Fruit fly (Drosophila melanogaster) whole organism, embryonic: ENCODE results near the gene Swip-1.

Experiments
- Ada2b ChIP-seq: fragments of 200-800 bp; sonication (Bioruptor generic); IDR thresholded peaks from 2 replicates; pipeline ENCODE4 v1.3.6; 2022; ENCODE audit warnings: missing biosample characterization, missing genetic modification characterization
- Bgb ChIP-seq: fragments of 200-800 bp; sonication (Bioruptor generic); IDR thresholded peaks from 2 replicates; pipeline ENCODE4 v1.3.6; 2022; ENCODE audit warnings: missing biosample characterization, missing genetic modification characterization; ENCODE audit not compliant: partially characterized antibody
- Blimp-1 ChIP-seq: fragments of 200-800 bp; sonication (Bioruptor generic); optimal IDR thresholded peaks from 3 replicates; lab custom pipeline; 2018; ENCODE audit warnings: missing biosample characterization, missing genetic modification characterization, mild to moderate bottlenecking, moderate library complexity, missing genetic modification reagents
- CG10147 ChIP-seq: fragments of 200-800 bp; sonication (Bioruptor generic); optimal IDR thresholded peaks from 2 replicates; lab custom pipeline; 2019; ENCODE audit warnings: missing biosample characterization, mild to moderate bottlenecking, missing genetic modification characterization, moderate library complexity
- CG10979 ChIP-seq: fragments of 200-800 bp; sonication (Bioruptor generic); optimal IDR thresholded peaks from 2 replicates; lab custom pipeline; 2018; ENCODE audit warnings: missing biosample characterization, mild to moderate bottlenecking, missing genetic modification characterization, moderate library complexity
- CG11085 ChIP-seq: fragments of 200-800 bp; sonication (Bioruptor generic); IDR thresholded peaks from 2 replicates; pipeline ENCODE4 v1.3.6; 2022; ENCODE audit warnings: missing biosample characterization, missing genetic modification characterization
- CG11695 ChIP-seq: fragments of 200-800 bp; sonication (Bioruptor generic); IDR thresholded peaks from 3 replicates; pipeline ENCODE4 v1.3.6; 2022; ENCODE audit warnings: missing biosample characterization, missing genetic modification characterization
- CG12236 ChIP-seq: fragments of 200-800 bp; sonication (Bioruptor generic); optimal IDR thresholded peaks from 2 replicates; lab custom pipeline; 2016; ENCODE audit warnings: missing biosample characterization, missing genetic modification characterization
- CG1647 ChIP-seq: fragments of 200-800 bp; sonication (Bioruptor generic); optimal IDR thresholded peaks from 3 replicates; lab custom pipeline; 2016; ENCODE audit warnings: missing biosample characterization, missing genetic modification characterization
- CG17186 ChIP-seq: fragments of 200-800 bp; sonication (Bioruptor generic); optimal IDR thresholded peaks from 3 replicates; lab custom pipeline; 2017; ENCODE audit warnings: missing biosample characterization, missing genetic modification reagents, missing genetic modification characterization
- CG17385 ChIP-seq: fragments of 200-800 bp; sonication (Bioruptor generic); optimal IDR thresholded peaks from 3 replicates; lab custom pipeline; 2018; ENCODE audit warnings: missing biosample characterization, mild to moderate bottlenecking, missing genetic modification characterization
- CG1832 ChIP-seq: fragments of 200-800 bp; sonication (Bioruptor generic); optimal IDR thresholded peaks from 2 replicates; lab custom pipeline; 2017; ENCODE audit warnings: missing biosample characterization, mild to moderate bottlenecking, missing genetic modification characterization, inconsistent platforms
- CG2202 ChIP-seq: fragments of 200-800 bp; sonication (Bioruptor generic); optimal IDR thresholded peaks from 2 replicates; lab custom pipeline; 2018; ENCODE audit warnings: missing biosample characterization, mild to moderate bottlenecking, missing genetic modification characterization
- CG30403 ChIP-seq: fragments of 200-800 bp; sonication (Bioruptor generic); optimal IDR thresholded peaks from 3 replicates; lab custom pipeline; 2016; ENCODE audit warnings: missing biosample characterization, missing genetic modification characterization
- CG43689 ChIP-seq: fragments of 200-800 bp; sonication (Bioruptor generic); IDR thresholded peaks from 2 replicates; pipeline ENCODE4 v1.3.6; 2022; ENCODE audit warnings: missing biosample characterization, missing genetic modification characterization
- CG6272 ChIP-seq: fragments of 200-800 bp; sonication (Bioruptor generic); IDR thresholded peaks from 2 replicates; pipeline ENCODE4 v1.3.6; 2022; ENCODE audit warnings: missing biosample characterization, missing genetic modification characterization
- CG7987 ChIP-seq: fragments of 200-800 bp; sonication (Bioruptor generic); optimal IDR thresholded peaks from 2 replicates; lab custom pipeline; 2018; ENCODE audit warnings: missing biosample characterization, mild to moderate bottlenecking, missing genetic modification characterization, moderate library complexity
- CG8944 ChIP-seq: fragments of 200-800 bp; sonication (Bioruptor generic); optimal IDR thresholded peaks from 3 replicates; lab custom pipeline; 2016; ENCODE audit warnings: missing biosample characterization, missing genetic modification characterization
- CG9215 ChIP-seq: fragments of 200-800 bp; sonication (Bioruptor generic); IDR thresholded peaks from 2 replicates; pipeline ENCODE4 v1.3.6; 2022; ENCODE audit warnings: missing biosample characterization, missing genetic modification characterization
- Chrac-16 ChIP-seq: fragments of 200-800 bp; sonication (Bioruptor generic); optimal IDR thresholded peaks from 3 replicates; lab custom pipeline; 2016; ENCODE audit warnings: missing biosample characterization, missing genetic modification characterization
- Dip2 ChIP-seq: fragments of 200-800 bp; sonication (Bioruptor generic); IDR thresholded peaks from 2 replicates; pipeline ENCODE4 v1.3.6; 2022; ENCODE audit warnings: missing biosample characterization, missing genetic modification characterization
- Doc2 ChIP-seq: fragments of 200-800 bp; sonication (Bioruptor generic); IDR thresholded peaks from 2 replicates; pipeline ENCODE4 v1.3.6; 2022; ENCODE audit warnings: missing biosample characterization, missing genetic modification characterization
- Elba2 ChIP-seq: fragments of 200-800 bp; sonication (Bioruptor generic); optimal IDR thresholded peaks from 3 replicates; lab custom pipeline; 2016; ENCODE audit warnings: missing biosample characterization, missing genetic modification characterization
- Fer2 ChIP-seq: fragments of 200-800 bp; sonication (Bioruptor generic); optimal IDR thresholded peaks from 2 replicates; lab custom pipeline; 2018; ENCODE audit warnings: missing biosample characterization, mild to moderate bottlenecking, missing genetic modification characterization, moderate library complexity
- Gsc ChIP-seq: fragments of 200-800 bp; sonication (Bioruptor generic); IDR thresholded peaks from 2 replicates; pipeline ENCODE4 v1.3.6; 2022; ENCODE audit warnings: missing biosample characterization, missing genetic modification characterization
- HmgZ ChIP-seq: fragments of 200-800 bp; sonication (Bioruptor generic); optimal IDR thresholded peaks from 2 replicates; lab custom pipeline; 2018; ENCODE audit warnings: missing biosample characterization, mild to moderate bottlenecking, missing genetic modification characterization
- Meics ChIP-seq: fragments of 200-800 bp; sonication (Bioruptor generic); optimal IDR thresholded peaks from 2 replicates; lab custom pipeline; 2017; ENCODE audit warnings: missing biosample characterization, mild to moderate bottlenecking, missing genetic modification characterization
- PHDP ChIP-seq: fragments of 200-800 bp; sonication (Bioruptor generic); optimal IDR thresholded peaks from 3 replicates; lab custom pipeline; 2018; ENCODE audit warnings: missing biosample characterization, mild to moderate bottlenecking, missing genetic modification characterization, moderate library complexity
- Usf ChIP-seq: fragments of 200-800 bp; sonication (Bioruptor generic); optimal IDR thresholded peaks from 2 replicates; lab custom pipeline; 2017; ENCODE audit warnings: missing genotype, missing biosample characterization, missing genetic modification characterization
- Xrp1 ChIP-seq: fragments of 200-800 bp; sonication (Bioruptor generic); IDR thresholded peaks from 2 replicates; pipeline ENCODE4 v1.3.6; 2022; ENCODE audit warnings: missing biosample characterization, missing genetic modification characterization
- btn ChIP-seq: fragments of 200-800 bp; sonication (Bioruptor generic); optimal IDR thresholded peaks from 2 replicates; lab custom pipeline; 2016; ENCODE audit warnings: missing biosample characterization, missing genetic modification characterization
- cad ChIP-seq: fragments of >200 bp; optimal IDR thresholded peaks from 2 replicates; lab custom pipeline; 2017; ENCODE audit warnings: missing biosample characterization, missing genetic modification characterization
- crp ChIP-seq, 2 experiments: fragments of 200-800 bp; sonication (Bioruptor generic); optimal IDR thresholded peaks; 2 replicates in 1 of 2; 3 replicates in 1 of 2; lab custom pipeline; 2017; ENCODE audit warnings: missing biosample characterization in 2 of 2, missing genetic modification characterization in 2 of 2, mild to moderate bottlenecking in 1 of 2, moderate library complexity in 1 of 2
- eve ChIP-seq, 2 experiments: fragments of >200 bp; optimal IDR thresholded peaks; 2 replicates each; lab custom pipeline; 2017; ENCODE audit warnings: missing biosample characterization in 2 of 2, missing genetic modification characterization in 2 of 2
- ewg ChIP-seq: fragments of 200-800 bp; sonication (Bioruptor generic); optimal IDR thresholded peaks from 3 replicates; lab custom pipeline; 2017; ENCODE audit warnings: mild to moderate bottlenecking, missing biosample characterization, missing genetic modification reagents, missing genetic modification characterization
- gce ChIP-seq: fragments of 200-800 bp; sonication (Bioruptor generic); IDR thresholded peaks from 3 replicates; pipeline ENCODE4 v1.3.6; 2022; ENCODE audit warnings: missing biosample characterization, missing genetic modification characterization
- gcm2 ChIP-seq: fragments of 200-800 bp; sonication (Bioruptor generic); optimal IDR thresholded peaks from 2 replicates; lab custom pipeline; 2016; ENCODE audit warnings: missing biosample characterization, missing genetic modification characterization
- grau ChIP-seq: fragments of 200-800 bp; optimal IDR thresholded peaks from 3 replicates; lab custom pipeline; 2019; ENCODE audit warnings: missing biosample characterization, mild to moderate bottlenecking, missing genetic modification characterization, moderate library complexity
- hth ChIP-seq: fragments of >200 bp; optimal IDR thresholded peaks from 2 replicates; lab custom pipeline; 2017; ENCODE audit warnings: inconsistent platforms
- kah ChIP-seq: fragments of 200-800 bp; sonication (Bioruptor generic); optimal IDR thresholded peaks from 2 replicates; lab custom pipeline; 2018; ENCODE audit warnings: missing biosample characterization, mild to moderate bottlenecking, missing genetic modification characterization
- lilli ChIP-seq: fragments of 200-800 bp; sonication (Bioruptor generic); optimal IDR thresholded peaks from 3 replicates; lab custom pipeline; 2016; ENCODE audit warnings: missing biosample characterization, missing genetic modification characterization
- oc ChIP-seq: fragments of 200-800 bp; sonication (Bioruptor generic); optimal IDR thresholded peaks from 2 replicates; lab custom pipeline; 2018; ENCODE audit warnings: missing biosample characterization, mild to moderate bottlenecking, missing genetic modification characterization, moderate library complexity
- pita ChIP-seq: fragments of 200-800 bp; sonication (Bioruptor generic); optimal IDR thresholded peaks from 2 replicates; lab custom pipeline; 2017; ENCODE audit warnings: missing biosample characterization, mild to moderate bottlenecking, missing genetic modification characterization
- scrt ChIP-seq: fragments of 200-800 bp; sonication (Bioruptor generic); optimal IDR thresholded peaks from 2 replicates; lab custom pipeline; 2018; ENCODE audit warnings: missing biosample characterization, mild to moderate bottlenecking, missing genetic modification characterization, moderate library complexity
- sisA ChIP-seq: fragments of 200-800 bp; sonication (Bioruptor generic); IDR thresholded peaks from 2 replicates; pipeline ENCODE4 v1.3.6; 2022; ENCODE audit warnings: missing biosample characterization, missing genetic modification characterization
- slp2 ChIP-seq: fragments of 200-800 bp; sonication (Bioruptor generic); optimal IDR thresholded peaks from 2 replicates; lab custom pipeline; 2016; ENCODE audit warnings: missing biosample characterization, missing genetic modification characterization
- toy ChIP-seq: fragments of 200-800 bp; sonication (Bioruptor generic); IDR thresholded peaks from 2 replicates; pipeline ENCODE4 v1.3.6; 2022; ENCODE audit warnings: missing biosample characterization, missing genetic modification characterization
- trem ChIP-seq: fragments of 200-800 bp; optimal IDR thresholded peaks from 3 replicates; lab custom pipeline; 2019; ENCODE audit warnings: missing biosample characterization, mild to moderate bottlenecking, missing genetic modification characterization, moderate library complexity
- vfl ChIP-seq: fragments of 200-800 bp; sonication (Bioruptor generic); optimal IDR thresholded peaks from 2 replicates; lab custom pipeline; 2016; ENCODE audit warnings: missing biosample characterization, missing genetic modification characterization
- vnd ChIP-seq: fragments of 200-800 bp; sonication (Bioruptor generic); IDR thresholded peaks from 3 replicates; pipeline ENCODE4 v1.3.6; 2022; ENCODE audit warnings: missing biosample characterization, missing genetic modification characterization; ENCODE audit not compliant: partially characterized antibody
- zen ChIP-seq: fragments of 200-800 bp; sonication (Bioruptor generic); optimal IDR thresholded peaks from 3 replicates; lab custom pipeline; 2018; ENCODE audit warnings: missing biosample characterization, mild to moderate bottlenecking, missing genetic modification characterization, moderate library complexity

The Swip-1 gene

dm6 chr2L:19009130-19009529, 22.1 kb upstream of the Swip-1 start, which contains the start of gene RpL30 (continued):
- TF ChIP-seq CG9215 (GFP tag; lab: Robert Waterston, UW) (peak; percentile 60), btn (GFP tag; lab: Kevin White, UChicago) (peak; percentile 92), CG10979 (tag; lab: Kevin White, UChicago) (peak; percentile 80), oc (tag; lab: Kevin White, UChicago) (peak; percentile 75), CG1647 (peak; percentile 84), trem (tag; lab: Kevin White, UChicago) (peak; percentile 92), toy (peak; percentile 63; the same call in 1 of the 2 replicates), Chrac-16 (GFP tag; lab: Kevin White, UChicago) (peak; percentile 67), hth (no peak), Dip2 (GFP tag; lab: Robert Waterston, UW) (no peak), Doc2 (0 out of 2 replicates have a peak, but pooled peaks have one; percentile 33), Blimp-1 (GFP tag; lab: Kevin White, UChicago) (peak; percentile 76), CG11085 (peak; percentile 73; the same call in 1 of the 2 replicates), lilli (peak; percentile 79), Meics (GFP tag; lab: Kevin White, UChicago) (peak; percentile 95), gce (GFP tag; lab: Robert Waterston, UW) (peak; percentile 94), CG17186 (GFP tag; lab: Kevin White, UChicago) (peak; percentile 83), scrt (GFP tag; lab: Kevin White, UChicago) (peak; percentile 92), CG6272 (GFP tag; lab: Robert Waterston, UW) (peak; percentile 72), CG7987 (GFP tag; lab: Kevin White, UChicago) (peak; percentile 98), Ada2b (GFP tag; lab: Robert Waterston, UW) (peak; percentile 69), CG12236 (peak; percentile 85), cad (GFP tag; lab: Kevin White, UChicago) (no peak), slp2 (GFP tag; lab: Kevin White, UChicago) (peak; percentile 84), CG17385 (GFP tag; lab: Kevin White, UChicago) (peak; percentile 99), HmgZ (peak; percentile 97), CG11695 (GFP tag; lab: Robert Waterston, UW) (peak; percentile 85), grau (tag; lab: Kevin White, UChicago) (peak; percentile 80), sisA (GFP tag; lab: Robert Waterston, UW) (peak; percentile 56), CG30403 (GFP tag; lab: Kevin White, UChicago) (peak; percentile 72), CG43689 (GFP tag; lab: Robert Waterston, UW) (peak; percentile 55; the same call in 1 of the 2 replicates), CG10147 (peak; percentile 85), Bgb (GFP tag; lab: Robert Waterston, UW) (peak; percentile 76), Fer2 (peak; percentile 68), eve (GFP tag; optimal IDR thresholded peaks at IDR 0.05; lab: Kevin White, UChicago) (no peak), gcm2 (peak; percentile 87), CG8944 (GFP tag; lab: Kevin White, UChicago) (peak; percentile 73), vfl (GFP tag; lab: Kevin White, UChicago) (peak; percentile 85), Usf (GFP tag; lab: Kevin White, UChicago) (peak; percentile 80), CG1832 (GFP tag; lab: Kevin White, UChicago) (no peak), CG2202 (peak; percentile 91), kah (GFP tag; lab: Kevin White, UChicago) (peak; percentile 88), zen (tag; lab: Kevin White, UChicago) (peak; percentile 87), crp (GFP tag; optimal IDR thresholded peaks at IDR 0.05; lab: Kevin White, UChicago) (peak in 1 of 2 experiments; percentile 70), Elba2 (peak; percentile 70), Xrp1 (GFP tag; lab: Robert Waterston, UW) (peak; percentile 11), pita (GFP tag; lab: Kevin White, UChicago) (peak; percentile 100), PHDP (tag; lab: Kevin White, UChicago) (peak; percentile 92), vnd (GFP tag; lab: Robert Waterston, UW) (no peak), ewg (GFP tag; lab: Kevin White, UChicago) (peak; percentile 84), Gsc (GFP tag; lab: Robert Waterston, UW) (no peak)
